Worm (Caenorhabditis elegans): ENCODE measurements around the gene cht-2.
A peak's percentile ranks its signal among the peaks of the same experiment; 100 is the strongest.

The cht-2 gene

DNA sequence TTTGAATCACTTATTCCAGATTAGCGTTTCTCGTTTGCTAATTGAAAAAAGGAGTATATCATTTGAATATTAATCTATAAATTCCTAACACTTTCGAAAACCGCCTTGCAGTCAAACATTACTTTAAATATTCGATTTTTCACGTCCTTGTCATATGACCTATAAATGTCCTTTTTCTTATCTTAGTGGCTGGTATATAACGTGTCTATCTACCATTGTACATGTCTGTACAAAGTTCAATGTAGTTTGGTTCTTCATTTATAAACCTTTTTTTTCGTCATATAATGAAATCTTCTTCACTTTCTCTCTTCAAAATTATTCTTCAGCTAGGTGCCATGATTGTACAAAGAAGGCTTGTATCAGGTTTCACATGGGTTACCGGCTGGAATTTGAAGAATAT, 35.1 kb upstream of the cht-2 start, which contains the start of gene gbh-2 (continued):
- TF ChIP-seq nhr-47 (tag; optimal IDR thresholded peaks at IDR 0.05) (peak; percentile 25), tbx-2 (tag; optimal IDR thresholded peaks at IDR 0.05) (peak; percentile 21), F16B12.6 (tag; optimal IDR thresholded peaks at IDR 0.05) (no peak), nhr-90 (tag; optimal IDR thresholded peaks at IDR 0.05; ENCODE audit: poor library complexity) (peak; percentile 44), nhr-11 (tag; optimal IDR thresholded peaks at IDR 0.05) (no peak), sox-4 (tag; optimal IDR thresholded peaks at IDR 0.05) (no peak), snpc-4 (tag; optimal IDR thresholded peaks at IDR 0.05) (no peak), fkh-8 (tag; optimal IDR thresholded peaks at IDR 0.05) (no peak), egl-27 (tag; optimal IDR thresholded peaks at IDR 0.05) (no peak), rnt-1 (tag; optimal IDR thresholded peaks at IDR 0.05) (no peak), dsc-1 (tag; optimal IDR thresholded peaks at IDR 0.05) (no peak), pag-3 (tag; optimal IDR thresholded peaks at IDR 0.05; ENCODE audit: borderline replicate concordance, insufficient read depth) (no peak), ces-1 (GFP tag; optimal IDR thresholded peaks at IDR 0.05) (no peak), nhr-77 (tag; optimal IDR thresholded peaks at IDR 0.05) (no peak), nhr-84 (tag; optimal IDR thresholded peaks at IDR 0.05) (no peak), Y116A8C.19 (tag; optimal IDR thresholded peaks at IDR 0.05; ENCODE audit: borderline replicate concordance) (no peak), blmp-1 (tag; optimal IDR thresholded peaks at IDR 0.05) (peak; percentile 39), unc-86 (tag; optimal IDR thresholded peaks at IDR 0.05) (no peak), elt-3 (tag; optimal IDR thresholded peaks at IDR 0.05) (peak in 2 of 6 experiments; percentile 64 to 67), dpl-1 (GFP tag; optimal IDR thresholded peaks at IDR 0.05) (no peak), ceh-90 (tag; optimal IDR thresholded peaks at IDR 0.05) (no peak), mdl-1 (tag; optimal IDR thresholded peaks at IDR 0.05) (no peak), pax-3 (tag; optimal IDR thresholded peaks at IDR 0.05) (no peak), nhr-85 (tag) (peak; percentile 69), lin-14 (GFP tag; optimal IDR thresholded peaks at IDR 0.05) (peak; percentile 59), vab-15 (tag; optimal IDR thresholded peaks at IDR 0.05) (no peak), mep-1 (tag; optimal IDR thresholded peaks at IDR 0.05) (no peak), snu-23 (GFP tag; optimal IDR thresholded peaks at IDR 0.05) (peak; percentile 48)

DNA sequence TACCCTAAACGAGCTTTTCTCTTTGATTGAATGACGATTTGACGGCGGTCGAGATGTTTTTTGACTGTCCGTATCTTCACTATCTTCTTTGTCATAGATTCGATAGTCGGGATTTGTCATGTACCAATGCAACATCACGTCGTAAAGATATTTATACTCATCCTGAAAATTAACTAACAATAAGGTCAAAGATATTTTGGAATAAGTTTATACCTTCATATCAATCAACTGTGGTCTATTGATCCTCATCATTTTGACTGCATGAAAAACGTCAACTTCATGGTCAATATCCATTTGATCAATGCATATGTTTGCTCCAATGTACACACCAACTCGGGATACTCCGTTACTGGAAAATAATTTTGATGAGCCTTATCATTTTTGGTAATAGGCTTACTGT, 32.6 kb upstream of the cht-2 start:
- TF ChIP-seq unc-62 (GFP tag; optimal IDR thresholded peaks at IDR 0.05) (no peak), efl-1 (optimal IDR thresholded peaks at IDR 0.05) (no peak), efl-1 (GFP tag; optimal IDR thresholded peaks at IDR 0.05 in 1 of 2) (peak in 1 of 2 experiments; percentile 68)

DNA sequence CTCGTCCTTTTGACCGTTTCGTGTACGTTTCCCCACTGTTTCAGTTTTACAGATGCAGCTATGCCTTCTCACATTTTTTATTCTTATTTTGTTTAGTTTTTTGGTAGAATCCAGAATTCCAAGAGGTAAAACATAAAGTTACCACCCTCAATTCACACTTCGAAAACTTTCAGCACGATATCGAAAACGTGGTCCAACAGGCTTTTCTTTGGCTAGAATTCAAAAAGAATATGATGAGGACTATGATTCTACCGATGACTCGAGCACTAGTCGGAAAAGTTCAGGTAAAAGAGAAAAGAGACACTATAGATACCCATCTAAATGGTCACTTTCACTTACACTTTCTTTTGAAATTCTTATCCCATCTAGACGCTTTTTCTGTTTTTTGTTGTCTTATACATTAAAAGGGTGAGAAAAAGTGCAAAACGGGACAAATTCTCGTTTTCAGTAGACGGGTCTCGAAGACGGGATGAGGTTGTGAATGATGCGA, 26.5 kb upstream of the cht-2 start, which contains the start of gene M05D6.9:
TSS of gene M05D6.9 (plus strand) at position 51 of the 490 bp plus-strand sequence.
- TF ChIP-seq blmp-1 (tag; optimal IDR thresholded peaks at IDR 0.05), result peak; percentile 64
- no peak for TF ChIP-seq Y116A8C.19 (tag; optimal IDR thresholded peaks at IDR 0.05; ENCODE audit: borderline replicate concordance)
- TF ChIP-seq ets-5 (GFP tag; IDR thresholded peaks at IDR 0.05), result no peak
- TF ChIP-seq nhr-76 (tag; optimal IDR thresholded peaks at IDR 0.05), result no peak

DNA sequence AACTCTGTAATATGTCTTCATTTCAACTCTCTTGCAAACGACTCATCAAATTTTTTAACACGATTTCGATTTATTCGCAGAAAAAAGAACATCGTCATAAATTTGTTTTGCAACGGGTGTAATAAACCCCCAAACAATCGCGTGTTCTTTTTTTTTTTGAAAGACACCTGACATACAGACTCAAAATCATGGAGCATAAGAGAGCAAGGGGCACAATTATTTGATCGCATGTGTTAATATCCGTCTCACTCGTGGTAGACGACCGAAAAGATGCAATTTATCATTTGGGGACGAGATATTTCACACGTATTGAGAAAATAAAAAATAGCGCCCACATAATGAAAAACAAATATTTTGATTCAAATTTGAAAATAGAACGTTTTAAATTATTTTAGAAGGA, 24.5 kb upstream of the cht-2 start:
- TF ChIP-seq nhr-71 (tag; optimal IDR thresholded peaks at IDR 0.05) (peak; percentile 28), tlp-1 (tag; optimal IDR thresholded peaks at IDR 0.05) (no peak), efl-1 (optimal IDR thresholded peaks at IDR 0.05) (no peak), efl-1 (GFP tag; optimal IDR thresholded peaks at IDR 0.05 in 1 of 2) (peak in 1 of 2 experiments; percentile 58), lsy-2 (tag; optimal IDR thresholded peaks at IDR 0.05) (peak in 1 of 2 experiments; percentile 25), rnt-1 (tag; optimal IDR thresholded peaks at IDR 0.05) (peak; percentile 56), lin-14 (GFP tag; optimal IDR thresholded peaks at IDR 0.05) (peak; percentile 74), nhr-90 (tag; optimal IDR thresholded peaks at IDR 0.05; ENCODE audit: poor library complexity) (no peak), nhr-19 (GFP tag; conservative IDR thresholded peaks at IDR 0.05) (0 out of 2 replicates have a peak, but pooled peaks have one; percentile 31)
